Worm (Caenorhabditis elegans) whole organism, L4/young adult: Measurements from ENCODE around the gene K01A12.3.

Experiments
- W03F9.2 ChIP-seq: fragments of 150-350 bp; optimal IDR thresholded peaks from 2 replicates; lab custom pipeline; 2014; ENCODE audit warnings: missing biosample characterization, missing genetic modification characterization
- dao-5 ChIP-seq: sonication (generic microtip); optimal IDR thresholded peaks from 2 replicates; lab custom pipeline; 2016; ENCODE audit warnings: missing genotype, missing genetic modification characterization, moderate library complexity, missing compliant biosample characterization
- him-1 ChIP-seq: sonication (generic microtip); optimal IDR thresholded peaks from 2 replicates; lab custom pipeline; 2016; ENCODE audit warnings: missing genotype, missing genetic modification reagents, missing genetic modification characterization, missing compliant biosample characterization

DNA sequence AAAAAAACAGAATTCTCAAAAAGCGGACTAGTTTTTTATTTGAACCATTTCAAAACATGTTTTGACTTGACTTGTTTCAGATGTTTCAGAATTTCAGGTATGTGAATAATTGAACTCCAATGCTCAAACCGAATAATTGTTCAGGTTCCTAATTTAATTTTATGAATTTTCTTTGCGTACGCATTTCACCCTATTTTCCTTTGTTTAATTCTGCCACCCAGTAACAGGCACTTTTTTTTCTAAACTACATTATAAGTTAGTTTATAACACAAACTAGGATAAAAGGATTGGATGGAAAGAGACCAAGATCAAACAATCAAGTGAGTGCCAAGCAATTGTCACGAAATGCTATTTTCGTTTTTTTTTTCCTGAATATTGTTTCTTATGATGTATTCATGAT is 26.5 kb downstream of the K01A12.3 start:
- no peak for TF ChIP-seq him-1 (tag; lab: Kevin White, UChicago)
- no peak for TF ChIP-seq dao-5 (tag; lab: Kevin White, UChicago)
- TF ChIP-seq W03F9.2 (tag; lab: Kevin White, UChicago), result no peak
